Fruit fly (Drosophila melanogaster): ENCODE results near the gene dan.
A peak's percentile ranks its signal among the peaks of the same experiment; 100 is the strongest.

Gene dan

DNA sequence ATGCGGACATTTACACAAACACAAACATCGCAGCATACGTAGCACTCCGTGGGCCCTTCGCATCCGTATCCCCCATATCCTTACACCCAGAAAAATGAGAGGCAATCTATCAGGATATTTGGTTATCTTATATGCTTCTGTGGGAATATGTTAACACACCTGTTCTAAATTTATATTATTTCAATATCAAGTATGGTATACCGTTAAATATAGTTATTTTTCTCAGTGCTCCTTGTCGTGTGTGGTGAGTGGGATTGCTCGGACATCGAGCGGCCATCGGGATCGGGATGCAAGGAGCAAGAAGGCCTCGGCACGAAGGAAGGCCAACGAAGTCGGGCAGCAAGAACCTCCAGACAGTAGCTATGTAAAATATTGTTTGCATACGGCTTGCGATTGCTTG, 22.7 kb upstream of the dan start:
- no peak for TF ChIP-seq ftz-f1 (GFP tag; optimal IDR thresholded peaks at IDR 0.05)
- no peak for TF ChIP-seq Mad (GFP tag; optimal IDR thresholded peaks at IDR 0.05)
- no peak for TF ChIP-seq hb (GFP tag; IDR thresholded peaks at IDR 0.05; ENCODE audit: partially characterized antibody)
- TF ChIP-seq Fer3 (tag; optimal IDR thresholded peaks at IDR 0.05): no peak
- TF ChIP-seq CG30020 (tag; optimal IDR thresholded peaks at IDR 0.05): no peak
- no peak for TF ChIP-seq CkIIα-i1 (GFP tag; IDR thresholded peaks at IDR 0.05)
- no peak for TF ChIP-seq CG16863 (GFP tag; optimal IDR thresholded peaks at IDR 0.05)
- no peak for TF ChIP-seq onecut (GFP tag; IDR thresholded peaks at IDR 0.05)
- TF ChIP-seq Atf6 (GFP tag; IDR thresholded peaks at IDR 0.05): no peak
- TF ChIP-seq ranshi (GFP tag; IDR thresholded peaks at IDR 0.05): no peak
- no peak for TF ChIP-seq CG17802 (tag; optimal IDR thresholded peaks at IDR 0.05)
- TF ChIP-seq CG12071 (GFP tag; optimal IDR thresholded peaks at IDR 0.05): no peak
- no peak for TF ChIP-seq CG8388 (GFP tag; optimal IDR thresholded peaks at IDR 0.05)
- no peak for TF ChIP-seq sd (tag; optimal IDR thresholded peaks at IDR 0.05)
- no peak for TF ChIP-seq insv (GFP tag; optimal IDR thresholded peaks at IDR 0.05)
- no peak for TF ChIP-seq z (GFP tag; IDR thresholded peaks at IDR 0.05)
- TF ChIP-seq Hmr (GFP tag; optimal IDR thresholded peaks at IDR 0.05): peak; percentile 3
- TF ChIP-seq HLH4C (GFP tag; IDR thresholded peaks at IDR 0.05; ENCODE audit: partially characterized antibody): no peak
- TF ChIP-seq nau (GFP tag; optimal IDR thresholded peaks at IDR 0.05): no peak
- TF ChIP-seq CG42726 (GFP tag; IDR thresholded peaks at IDR 0.05; ENCODE audit: partially characterized antibody): no peak
- TF ChIP-seq sisA (GFP tag; IDR thresholded peaks at IDR 0.05): no peak
- no peak for TF ChIP-seq fru (optimal IDR thresholded peaks at IDR 0.05)
- TF ChIP-seq ems (GFP tag; optimal IDR thresholded peaks at IDR 0.05): no peak
- no peak for TF ChIP-seq CG11247 (GFP tag; IDR thresholded peaks at IDR 0.05)
- peak; percentile 66 for TF ChIP-seq Deaf1 (tag; optimal IDR thresholded peaks at IDR 0.05)
- TF ChIP-seq da (GFP tag; optimal IDR thresholded peaks at IDR 0.05): no peak
- no peak for TF ChIP-seq MESR4 (GFP tag; optimal IDR thresholded peaks at IDR 0.05)
- no peak for TF ChIP-seq croc (GFP tag; conservative IDR thresholded peaks at IDR 0.05)
- TF ChIP-seq ab (GFP tag; optimal IDR thresholded peaks at IDR 0.05): no peak
- no peak for TF ChIP-seq CTCF (GFP tag; optimal IDR thresholded peaks at IDR 0.05)
- TF ChIP-seq CG17361 (GFP tag; IDR thresholded peaks at IDR 0.05): no peak
- no peak for TF ChIP-seq CG18011 (GFP tag; optimal IDR thresholded peaks at IDR 0.05)
- TF ChIP-seq CG10366 (GFP tag; IDR thresholded peaks at IDR 0.05): no peak
- TF ChIP-seq Hr51 (GFP tag; optimal IDR thresholded peaks at IDR 0.05): no peak
- TF ChIP-seq CG18599 (GFP tag; optimal IDR thresholded peaks at IDR 0.05): peak; percentile 59
- TF ChIP-seq pan (optimal IDR thresholded peaks at IDR 0.05): no peak
- no peak for TF ChIP-seq pan (GFP tag; optimal IDR thresholded peaks at IDR 0.05 in 1 of 2, IDR thresholded peaks at IDR 0.05 in 1 of 2)
- TF ChIP-seq CG31224 (GFP tag; IDR thresholded peaks at IDR 0.05): no peak
- no peak for TF ChIP-seq CG11696 (GFP tag; IDR thresholded peaks at IDR 0.05)
- no peak for TF ChIP-seq Sry-δ (GFP tag; optimal IDR thresholded peaks at IDR 0.05)
- peak; percentile 64 for TF ChIP-seq Ets65A (GFP tag)
- peak; percentile 8 for TF ChIP-seq Med (GFP tag)
- no peak for TF ChIP-seq CG33557 (GFP tag; optimal IDR thresholded peaks at IDR 0.05)
- no peak for TF ChIP-seq dm (GFP tag; optimal IDR thresholded peaks at IDR 0.05)
- no peak for TF ChIP-seq tgo (GFP tag; IDR thresholded peaks at IDR 0.05)
- no peak for TF ChIP-seq CG13123 (GFP tag; optimal IDR thresholded peaks at IDR 0.05)
- TF ChIP-seq fu2 (GFP tag; optimal IDR thresholded peaks at IDR 0.05): no peak
- TF ChIP-seq scrt (GFP tag; optimal IDR thresholded peaks at IDR 0.05): no peak
- TF ChIP-seq CG2129 (GFP tag; IDR thresholded peaks at IDR 0.05; ENCODE audit: partially characterized antibody): no peak
- no peak for TF ChIP-seq CG31365 (tag; optimal IDR thresholded peaks at IDR 0.05)
- no peak for TF ChIP-seq luna (GFP tag; optimal IDR thresholded peaks at IDR 0.05)
- peak; percentile 35 for TF ChIP-seq lab (GFP tag; optimal IDR thresholded peaks at IDR 0.05)
- no peak for TF ChIP-seq CG6765 (GFP tag; optimal IDR thresholded peaks at IDR 0.05)

Measured in whole organism, embryonic.